Worm (Caenorhabditis elegans) whole organism, L4/young adult: ENCODE measurements around the gene T12D8.10.

Experiments
- W03F9.2 ChIP-seq: fragments of 150-350 bp; optimal IDR thresholded peaks from 2 replicates; lab custom pipeline; 2014; ENCODE audit warnings: missing biosample characterization, missing genetic modification characterization
- dao-5 ChIP-seq: sonication (generic microtip); optimal IDR thresholded peaks from 2 replicates; lab custom pipeline; 2016; ENCODE audit warnings: missing genotype, missing genetic modification characterization, moderate library complexity, missing compliant biosample characterization
- him-1 ChIP-seq: sonication (generic microtip); optimal IDR thresholded peaks from 2 replicates; lab custom pipeline; 2016; ENCODE audit warnings: missing genotype, missing genetic modification reagents, missing genetic modification characterization, missing compliant biosample characterization

- TF ChIP-seq dao-5 (tag; lab: Kevin White, UChicago) (no peak), him-1 (tag; lab: Kevin White, UChicago) (no peak), W03F9.2 (no peak)
These were observed 18.0 kb upstream of the T12D8.10 start for ce11 chrIII:13660123-13660522.
